Fruit fly (Drosophila melanogaster): Measurements from ENCODE around the gene Mettl3.
A peak's percentile ranks its signal among the peaks of the same experiment; 100 is the strongest.

Gene Mettl3

DNA sequence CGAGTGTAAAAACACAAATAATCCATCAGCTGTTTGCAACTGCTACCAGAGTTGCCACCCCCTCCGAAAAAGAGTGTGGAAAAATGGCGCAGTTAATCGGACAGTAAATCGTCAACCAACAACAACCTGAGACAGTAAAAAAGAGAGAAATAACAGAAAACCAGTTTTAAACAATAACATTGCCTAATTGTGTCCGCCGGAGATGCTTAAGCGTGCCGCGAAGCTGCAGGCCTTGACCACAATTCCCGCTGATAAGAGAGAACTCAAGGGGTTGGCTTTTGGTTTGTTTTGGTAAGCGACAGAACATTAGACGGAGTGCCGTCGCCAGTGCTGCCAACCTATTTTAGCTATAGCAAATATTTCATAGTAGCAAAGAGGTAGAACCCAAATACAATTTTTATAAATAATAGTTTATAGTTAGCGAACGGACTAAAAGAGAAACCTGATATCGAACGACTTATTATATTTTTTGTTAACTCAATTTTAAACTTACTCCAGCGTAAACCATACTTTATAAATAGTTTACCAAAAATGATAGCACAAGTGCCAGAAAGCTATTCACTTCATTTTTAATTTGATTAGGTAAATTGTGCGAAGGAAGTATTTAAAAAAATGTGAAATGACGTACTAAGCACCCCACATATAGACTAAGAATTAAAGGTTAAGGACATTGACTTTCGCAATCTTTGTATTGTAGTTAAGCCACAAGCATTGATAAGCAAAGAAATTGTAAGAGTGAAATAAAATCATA lies 18.9 kb downstream of the Mettl3 start, which contains the start of the genes Atg6 and Pisd (continued):
- no peak for TF ChIP-seq CG6254 (GFP tag; optimal IDR thresholded peaks at IDR 0.05)
- peak; percentile 30 for TF ChIP-seq Antp (GFP tag; optimal IDR thresholded peaks at IDR 0.05)
- no peak for TF ChIP-seq inv (GFP tag; IDR thresholded peaks at IDR 0.05; ENCODE audit: partially characterized antibody)
- no peak for TF ChIP-seq CG10274 (GFP tag; optimal IDR thresholded peaks at IDR 0.05)
- TF ChIP-seq CG3838 (GFP tag; optimal IDR thresholded peaks at IDR 0.05): peak; percentile 28
- peak; percentile 6 for TF ChIP-seq mam (GFP tag; optimal IDR thresholded peaks at IDR 0.05)
- no peak for TF ChIP-seq CG4820 (GFP tag; optimal IDR thresholded peaks at IDR 0.05)
- TF ChIP-seq grn (GFP tag; optimal IDR thresholded peaks at IDR 0.05): peak; percentile 14
- TF ChIP-seq Myb (GFP tag; optimal IDR thresholded peaks at IDR 0.05): peak; percentile 32
- TF ChIP-seq zen2 (GFP tag; IDR thresholded peaks at IDR 0.05; ENCODE audit: partially characterized antibody): no peak
- TF ChIP-seq CG18476 (GFP tag; optimal IDR thresholded peaks at IDR 0.05): no peak
- TF ChIP-seq CG7271 (tag; optimal IDR thresholded peaks at IDR 0.05): no peak
- TF ChIP-seq Doc3 (GFP tag; IDR thresholded peaks at IDR 0.05; ENCODE audit: partially characterized antibody): no peak
- TF ChIP-seq CG15514 (GFP tag; optimal IDR thresholded peaks at IDR 0.05): peak; percentile 56

DNA sequence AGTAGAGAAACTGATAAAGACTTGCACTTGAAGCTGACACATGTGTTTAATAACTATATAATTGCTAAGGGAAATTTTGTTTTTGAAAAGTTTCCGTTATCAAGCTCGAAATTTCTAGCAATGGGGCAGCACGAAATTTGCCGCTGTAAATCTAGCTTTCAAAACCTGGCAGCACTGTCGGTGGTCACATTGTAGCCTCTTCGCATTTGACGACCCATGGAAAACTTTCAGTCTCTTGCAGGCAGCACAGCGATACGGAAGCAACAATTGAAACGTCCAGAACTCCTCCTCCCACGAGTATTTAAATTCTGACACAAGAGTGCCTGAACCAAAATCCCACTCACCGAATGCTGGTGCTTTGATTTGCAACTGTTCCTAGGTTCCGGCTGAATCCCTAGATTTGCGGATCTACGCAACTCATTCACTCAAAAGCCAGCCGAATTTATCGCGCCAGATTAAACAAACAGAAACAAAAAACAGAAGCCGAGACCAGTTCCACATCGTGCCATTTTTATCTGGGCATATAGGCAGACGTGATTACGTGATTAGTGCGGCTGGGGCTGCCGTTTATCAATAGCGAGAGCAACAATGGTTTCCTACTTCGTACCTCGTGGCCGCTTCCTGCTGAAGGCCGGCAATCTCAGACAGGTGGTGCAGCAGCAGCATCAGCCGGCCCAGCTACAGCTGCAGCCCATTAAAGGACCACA lies 19.7 kb downstream of the Mettl3 start:
- TF ChIP-seq PHDP (tag; optimal IDR thresholded peaks at IDR 0.05) (no peak), ken (GFP tag; IDR thresholded peaks at IDR 0.05) (0 out of 3 replicates have a peak, but pooled peaks have one; percentile 22), fd64A (GFP tag; optimal IDR thresholded peaks at IDR 0.05) (no peak), CG8089 (GFP tag; optimal IDR thresholded peaks at IDR 0.05) (no peak), MBD-R2 (GFP tag; IDR thresholded peaks at IDR 0.05) (peak; percentile 32; the same call in 1 of the 2 replicates), Chrac-16 (GFP tag; optimal IDR thresholded peaks at IDR 0.05) (no peak), CG42726 (GFP tag; IDR thresholded peaks at IDR 0.05; ENCODE audit: partially characterized antibody) (peak; percentile 38; the same call in 1 of the 2 replicates), Bgb (GFP tag; IDR thresholded peaks at IDR 0.05; ENCODE audit: partially characterized antibody) (peak; percentile 39; the same call in 1 of the 2 replicates), disco-r (GFP tag; optimal IDR thresholded peaks at IDR 0.05) (no peak), CG4360 (GFP tag; IDR thresholded peaks at IDR 0.05) (0 out of 2 replicates have a peak, but pooled peaks have one; percentile 7), Six4 (GFP tag; optimal IDR thresholded peaks at IDR 0.05) (no peak), Sry-β (GFP tag; optimal IDR thresholded peaks at IDR 0.05) (peak; percentile 83), B-H1 (GFP tag; IDR thresholded peaks at IDR 0.05) (no peak), Lhr (GFP tag; optimal IDR thresholded peaks at IDR 0.05) (no peak), CG14860 (GFP tag; IDR thresholded peaks at IDR 0.05; ENCODE audit: partially characterized antibody) (no peak), Fer3 (tag; optimal IDR thresholded peaks at IDR 0.05) (no peak), onecut (GFP tag; IDR thresholded peaks at IDR 0.05) (no peak), Lim3 (GFP tag; IDR thresholded peaks at IDR 0.05) (no peak), stwl (tag; optimal IDR thresholded peaks at IDR 0.05) (no peak), CG4424 (GFP tag; optimal IDR thresholded peaks at IDR 0.05) (no peak), tll (GFP tag; optimal IDR thresholded peaks at IDR 0.05) (no peak), CG3838 (GFP tag; optimal IDR thresholded peaks at IDR 0.05) (no peak), Camta (GFP tag; optimal IDR thresholded peaks at IDR 0.05) (no peak), CG16813 (GFP tag; IDR thresholded peaks at IDR 0.05; ENCODE audit: partially characterized antibody) (no peak), stc (GFP tag; IDR thresholded peaks at IDR 0.05) (0 out of 2 replicates have a peak, but pooled peaks have one; percentile 19), Nf-YA (GFP tag; IDR thresholded peaks at IDR 0.05) (no peak), CG30431 (GFP tag; optimal IDR thresholded peaks at IDR 0.05) (no peak), slbo (GFP tag; IDR thresholded peaks at IDR 0.05) (peak; percentile 53), Fer1 (GFP tag; optimal IDR thresholded peaks at IDR 0.05) (peak; percentile 63), CG17361 (GFP tag; IDR thresholded peaks at IDR 0.05) (0 out of 3 replicates have a peak, but pooled peaks have one; percentile 9), CG34376 (GFP tag; optimal IDR thresholded peaks at IDR 0.05) (peak; percentile 73), sr (GFP tag; IDR thresholded peaks at IDR 0.05) (0 out of 3 replicates have a peak, but pooled peaks have one; percentile 15), CG17328 (GFP tag; IDR thresholded peaks at IDR 0.05) (no peak)

All from whole organism, embryonic.